Worm (Caenorhabditis elegans) whole organism, L4 larva: ENCODE measurements around the gene poml-1.

Experiments used
- D1046.2 ChIP-seq: fragments of 200-800 bp; sonication (Bioruptor generic); IDR thresholded peaks from 2 replicates; pipeline ENCODE4 v1.3.6; 2022; ENCODE audit warnings: missing genetic modification characterization, missing compliant biosample characterization
- F49E8.2 ChIP-seq: sonication (generic microtip); optimal IDR thresholded peaks from 2 replicates; lab custom pipeline; 2016; ENCODE audit warnings: missing compliant biosample characterization, mild to moderate bottlenecking, missing genetic modification characterization, borderline replicate concordance
- R02D3.7 ChIP-seq: fragments of 150-350 bp; sonication (generic microtip); optimal IDR thresholded peaks from 3 replicates; lab custom pipeline; 2014; ENCODE audit warnings: missing biosample characterization, missing genetic modification characterization
- T26A8.4 ChIP-seq: fragments of 200-800 bp; sonication (Bioruptor generic); IDR thresholded peaks from 2 replicates; pipeline ENCODE4 v1.3.6; 2022; ENCODE audit warnings: missing genetic modification characterization, missing compliant biosample characterization
- Y5F2A.4 ChIP-seq: fragments of 200-800 bp; sonication (Bioruptor generic); optimal IDR thresholded peaks from 2 replicates; lab custom pipeline; 2018; ENCODE audit warnings: mild to moderate bottlenecking, missing genetic modification characterization, missing compliant biosample characterization
- ZK546.5 ChIP-seq, 2 experiments: sonication (generic microtip); optimal IDR thresholded peaks; 2 replicates each; lab custom pipeline; 2017; ENCODE audit warnings: missing biosample characterization in 2 of 2, missing genetic modification characterization in 2 of 2
- aha-1 ChIP-seq: fragments of 150-350 bp; peaks from one replicate; lab custom pipeline; 2014; ENCODE audit warnings: missing biosample characterization, missing genetic modification characterization
- arid-1 ChIP-seq: fragments of 200-800 bp; sonication (Bioruptor generic); conservative IDR thresholded peaks from 2 replicates; pipeline ENCODE4 v1.3.6; 2022; ENCODE audit warnings: missing genetic modification reagents, missing genetic modification characterization, missing compliant biosample characterization
- ceh-20 ChIP-seq: fragments of 200-800 bp; sonication (Bioruptor generic); IDR thresholded peaks from 2 replicates; pipeline ENCODE4 v1.3.6; 2022; ENCODE audit warnings: missing genetic modification reagents, missing genetic modification characterization, missing compliant biosample characterization
- ceh-28 ChIP-seq: fragments of 150-350 bp; optimal IDR thresholded peaks from 2 replicates; lab custom pipeline; 2014; ENCODE audit warnings: missing biosample characterization, missing genetic modification reagents, missing genetic modification characterization
- ceh-44 ChIP-seq: fragments of 200-800 bp; sonication (Bioruptor generic); IDR thresholded peaks from 2 replicates; pipeline ENCODE4 v1.3.6; 2022; ENCODE audit warnings: missing genetic modification reagents, missing genetic modification characterization, missing compliant biosample characterization
- ceh-62 ChIP-seq: sonication (generic microtip); optimal IDR thresholded peaks from 2 replicates; lab custom pipeline; 2017; ENCODE audit warnings: missing biosample characterization, missing genetic modification characterization
- ceh-82 ChIP-seq: sonication (generic microtip); optimal IDR thresholded peaks from 2 replicates; lab custom pipeline; 2017; ENCODE audit warnings: missing biosample characterization, missing genetic modification characterization
- ctbp-1 ChIP-seq: fragments of 200-800 bp; sonication (Bioruptor generic); IDR thresholded peaks from 2 replicates; pipeline ENCODE4 v1.3.6; 2022; ENCODE audit warnings: missing genetic modification reagents, missing genetic modification characterization, missing compliant biosample characterization
- daf-12 ChIP-seq: fragments of 150-350 bp; optimal IDR thresholded peaks from 2 replicates; lab custom pipeline; 2014; ENCODE audit warnings: missing biosample characterization, missing genetic modification reagents, missing genetic modification characterization
- daf-16 ChIP-seq, 3 experiments: sonication (generic microtip); optimal IDR thresholded peaks; 2 replicates each; lab custom pipeline; 2016 to 2017; ENCODE audit warnings: missing genetic modification characterization in 3 of 3, missing genetic modification reagents in 3 of 3, mild to moderate bottlenecking in 2 of 3, missing compliant biosample characterization in 2 of 3, missing biosample characterization in 1 of 3, moderate library complexity in 1 of 3
- daf-19 ChIP-seq: fragments of 200-800 bp; sonication (Bioruptor generic); conservative IDR thresholded peaks from 2 replicates; pipeline ENCODE4 v1.3.6; 2022; ENCODE audit warnings: missing genetic modification characterization, missing compliant biosample characterization
- dve-1 ChIP-seq: sonication (generic microtip); optimal IDR thresholded peaks from 2 replicates; lab custom pipeline; 2017; ENCODE audit warnings: antibody characterized with exemption, mild to moderate bottlenecking, missing genetic modification characterization, missing compliant biosample characterization; ENCODE audit not compliant: insufficient read depth
- fos-1 ChIP-seq: fragments of 150-350 bp; optimal IDR thresholded peaks from 2 replicates; lab custom pipeline; 2014; ENCODE audit warnings: missing biosample characterization, missing genetic modification characterization
- gei-8 ChIP-seq: fragments of 200-800 bp; sonication (Bioruptor generic); optimal IDR thresholded peaks from 2 replicates; lab custom pipeline; 2018; ENCODE audit warnings: mild to moderate bottlenecking, missing genetic modification characterization, missing compliant biosample characterization
- lim-7 ChIP-seq: fragments of 200-800 bp; sonication (Bioruptor generic); IDR thresholded peaks from 2 replicates; pipeline ENCODE4 v1.3.6; 2022; ENCODE audit warnings: missing genetic modification characterization, missing compliant biosample characterization
- lin-13 ChIP-seq: fragments of 150-350 bp; optimal IDR thresholded peaks from 2 replicates; lab custom pipeline; 2014; ENCODE audit warnings: missing biosample characterization, missing genetic modification reagents, missing genetic modification characterization
- lin-38 ChIP-seq: fragments of 200-800 bp; sonication (Bioruptor generic); IDR thresholded peaks from 2 replicates; pipeline ENCODE4 v1.3.6; 2022; ENCODE audit warnings: missing genetic modification reagents, missing genetic modification characterization, missing compliant biosample characterization
- madf-5 ChIP-seq, 2 experiments: fragments of 200-800 bp; sonication (Bioruptor generic); IDR thresholded peaks; 2 replicates each; pipeline ENCODE4 v1.3.6; 2022; ENCODE audit warnings: missing compliant biosample characterization in 2 of 2, missing genetic modification characterization in 2 of 2
- mdl-1 ChIP-seq, 2 experiments: fragments of 150-350 bp in 1 of 2; sonication (generic microtip) in 1 of 2; optimal IDR thresholded peaks; 2 replicates each; lab custom pipeline; 2014 to 2017; ENCODE audit warnings: missing biosample characterization in 2 of 2, missing genetic modification characterization in 2 of 2
- mep-1 ChIP-seq: fragments of 150-350 bp; sonication (generic microtip); optimal IDR thresholded peaks from 3 replicates; lab custom pipeline; 2014; ENCODE audit warnings: missing biosample characterization, missing genetic modification characterization
- mxl-2 ChIP-seq: fragments of 200-800 bp; sonication (Bioruptor generic); conservative IDR thresholded peaks from 2 replicates; pipeline ENCODE4 v1.3.6; 2022; ENCODE audit warnings: missing genetic modification reagents, missing genetic modification characterization, missing compliant biosample characterization
- nhr-11 ChIP-seq: fragments of 150-350 bp; optimal IDR thresholded peaks from 2 replicates; lab custom pipeline; 2014; ENCODE audit warnings: missing biosample characterization, missing genetic modification characterization
- nhr-28 ChIP-seq: fragments of 150-350 bp; optimal IDR thresholded peaks from 2 replicates; lab custom pipeline; 2014; ENCODE audit warnings: missing biosample characterization, missing genetic modification characterization
- nhr-42 ChIP-seq: fragments of 200-800 bp; sonication (Bioruptor generic); IDR thresholded peaks from 2 replicates; pipeline ENCODE4 v1.3.6; 2022; ENCODE audit warnings: missing genetic modification characterization, missing compliant biosample characterization
- nhr-6 ChIP-seq: fragments of 150-350 bp; optimal IDR thresholded peaks from 2 replicates; lab custom pipeline; 2014; ENCODE audit warnings: missing biosample characterization, missing genetic modification characterization
- nhr-76 ChIP-seq: fragments of 150-350 bp; optimal IDR thresholded peaks from 2 replicates; lab custom pipeline; 2014; ENCODE audit warnings: missing biosample characterization, missing genetic modification characterization
- pha-4 ChIP-seq, 2 experiments: fragments of 150-350 bp in 1 of 2; fragments of 200-800 bp in 1 of 2; sonication (Bioruptor generic) in 1 of 2; IDR thresholded peaks in 1 of 2; optimal IDR thresholded peaks in 1 of 2; 2 replicates each; pipeline versions ENCODE4 v1.3.6 to Lab custom; 2014 to 2022; ENCODE audit warnings: missing genetic modification characterization in 2 of 2, missing genetic modification reagents in 2 of 2, missing biosample characterization in 1 of 2, missing compliant biosample characterization in 1 of 2
- set-16 ChIP-seq: fragments of 200-800 bp; sonication (Bioruptor generic); IDR thresholded peaks from 2 replicates; pipeline ENCODE4 v1.3.6; 2022; ENCODE audit warnings: missing genetic modification reagents, missing genetic modification characterization, missing compliant biosample characterization
- snpc-1.2 ChIP-seq: fragments of 200-800 bp; sonication (Bioruptor generic); IDR thresholded peaks from 2 replicates; pipeline ENCODE4 v1.3.6; 2022; ENCODE audit warnings: missing genetic modification reagents, missing genetic modification characterization, missing compliant biosample characterization
- spr-1 ChIP-seq: sonication (generic microtip); optimal IDR thresholded peaks from 2 replicates; lab custom pipeline; 2016; ENCODE audit warnings: mild to moderate bottlenecking, missing genetic modification characterization, missing compliant biosample characterization
- tag-97 ChIP-seq: fragments of 200-800 bp; sonication (Bioruptor generic); IDR thresholded peaks from 2 replicates; pipeline ENCODE4 v1.3.6; 2022; ENCODE audit warnings: missing genetic modification characterization, missing compliant biosample characterization
- tra-1 ChIP-seq: fragments of 200-800 bp; sonication (Bioruptor generic); IDR thresholded peaks from 2 replicates; pipeline ENCODE4 v1.3.6; 2022; ENCODE audit warnings: missing genetic modification reagents, missing genetic modification characterization, missing compliant biosample characterization
- unc-62 ChIP-seq, 3 experiments: fragments of 150-350 bp in 1 of 3; sonication (generic microtip); optimal IDR thresholded peaks in 2 of 3; peaks in 1 of 3; 1 replicate in 1 of 3; 2 replicates in 2 of 3; lab custom pipeline; 2014 to 2017; ENCODE audit warnings: missing biosample characterization in 3 of 3, missing genetic modification characterization in 3 of 3, missing genetic modification reagents in 3 of 3, missing genotype in 1 of 3
- vab-7 ChIP-seq: fragments of 200-800 bp; sonication (Bioruptor generic); IDR thresholded peaks from 2 replicates; pipeline ENCODE4 v1.3.6; 2022; ENCODE audit warnings: missing genetic modification reagents, missing genetic modification characterization, missing compliant biosample characterization
- zag-1 ChIP-seq: fragments of 150-350 bp; optimal IDR thresholded peaks from 2 replicates; lab custom pipeline; 2014; ENCODE audit warnings: missing biosample characterization, missing genetic modification characterization
- zip-11 ChIP-seq: fragments of 200-800 bp; sonication (Bioruptor generic); IDR thresholded peaks from 2 replicates; pipeline ENCODE4 v1.3.6; 2022; ENCODE audit warnings: missing genetic modification characterization, missing compliant biosample characterization

poml-1 gene

ce11 chrX:13726285-13726684 is 3.6 kb upstream of the poml-1 start:
- TF ChIP-seq aha-1 (tag; lab: Kevin White, UChicago): peak; percentile 72
- TF ChIP-seq nhr-6 (tag; lab: Kevin White, UChicago): no peak
- TF ChIP-seq zag-1 (tag; lab: Kevin White, UChicago): no peak

- no peak for TF ChIP-seq nhr-6 (tag; lab: Kevin White, UChicago)
- TF ChIP-seq tag-97 (GFP tag; lab: Robert Waterston, UW): no peak
- TF ChIP-seq set-16 (GFP tag; lab: Robert Waterston, UW): no peak
- TF ChIP-seq ctbp-1 (GFP tag; lab: Robert Waterston, UW): no peak
- TF ChIP-seq dve-1 (tag; lab: Kevin White, UChicago): no peak
- TF ChIP-seq ceh-82: no peak
- TF ChIP-seq ZK546.5 (tag; optimal IDR thresholded peaks at IDR 0.05; lab: Kevin White, UChicago): no peak
- TF ChIP-seq ceh-20 (GFP tag; lab: Robert Waterston, UW): no peak
- no peak for TF ChIP-seq fos-1
- no peak for TF ChIP-seq gei-8 (GFP tag; lab: Kevin White, UChicago)
- no peak for TF ChIP-seq R02D3.7 (tag; lab: Kevin White, UChicago)
Measured at ce11 chrX:13724364-13724763, 1.6 kb upstream of the poml-1 start, which contains the start of gene K11E4.6. Gene K11E4.6, plus strand, starts transcription at chrX:13724664.

- TF ChIP-seq ceh-82: no peak
- TF ChIP-seq pha-4 (GFP tag; IDR thresholded peaks at IDR 0.05; lab: Robert Waterston, UW): 0 out of 2 replicates have a peak, but pooled peaks have one; percentile 57
- TF ChIP-seq pha-4 (tag; optimal IDR thresholded peaks at IDR 0.05; lab: Kevin White, UChicago): no peak
- 0 out of 2 replicates have a peak, but pooled peaks have one; percentile 23 for TF ChIP-seq ceh-44 (GFP tag; lab: Robert Waterston, UW)
- TF ChIP-seq ctbp-1 (GFP tag; lab: Robert Waterston, UW): 0 out of 2 replicates have a peak, but pooled peaks have one; percentile 8
- TF ChIP-seq nhr-28 (tag; lab: Kevin White, UChicago): peak; percentile 51
- no peak for TF ChIP-seq daf-12 (tag; lab: Kevin White, UChicago)
- TF ChIP-seq unc-62 (GFP tag; optimal IDR thresholded peaks at IDR 0.05 in 1 of 2; lab: Kevin White, UChicago): peak in 1 of 2 experiments; percentile 93
- no peak for TF ChIP-seq unc-62 (tag; optimal IDR thresholded peaks at IDR 0.05; lab: Kevin White, UChicago)
- no peak for TF ChIP-seq daf-16 (GFP tag; optimal IDR thresholded peaks at IDR 0.05; lab: Kevin White, UChicago)
- TF ChIP-seq daf-16 (tag; optimal IDR thresholded peaks at IDR 0.05; lab: Kevin White, UChicago): peak; percentile 65
- TF ChIP-seq dve-1 (tag; lab: Kevin White, UChicago): peak; percentile 25
- TF ChIP-seq tra-1: peak; percentile 56; the same call in 1 of the 2 replicates
- no peak for TF ChIP-seq mxl-2 (GFP tag; lab: Robert Waterston, UW)
- no peak for TF ChIP-seq ceh-62
- 0 out of 2 replicates have a peak, but pooled peaks have one; percentile 43 for TF ChIP-seq D1046.2 (GFP tag; lab: Robert Waterston, UW)
- TF ChIP-seq lin-13 (GFP tag; lab: Kevin White, UChicago): no peak
- 0 out of 2 replicates have a peak, but pooled peaks have one; percentile 31 for TF ChIP-seq zip-11 (GFP tag; lab: Robert Waterston, UW)
- peak; percentile 56 for TF ChIP-seq lin-38 (GFP tag; lab: Robert Waterston, UW)
- peak in 1 of 2 experiments; percentile 33; a peak in 1 of 4 replicates for TF ChIP-seq madf-5 (GFP tag; IDR thresholded peaks at IDR 0.05; lab: Robert Waterston, UW)
- TF ChIP-seq Y5F2A.4 (GFP tag; lab: Kevin White, UChicago): no peak
- no peak for TF ChIP-seq spr-1 (tag; lab: Kevin White, UChicago)
- no peak for TF ChIP-seq ceh-28
- TF ChIP-seq snpc-1.2 (GFP tag; lab: Robert Waterston, UW): peak; percentile 71
- TF ChIP-seq lim-7 (GFP tag; lab: Robert Waterston, UW): no peak; the same call in 1 of the 2 replicates
Measured at ce11 chrX:13717053-13717671, 5.6 kb downstream of the poml-1 start, which contains the start of gene shc-3. Gene shc-3, plus strand, starts transcription at chrX:13717536.

ce11 chrX:13716313-13716712 is 6.4 kb downstream of the poml-1 start:
- TF ChIP-seq vab-7 (GFP tag; lab: Robert Waterston, UW): peak; percentile 57; the same call in 1 of the 2 replicates
- TF ChIP-seq nhr-76 (tag; lab: Kevin White, UChicago): no peak
- TF ChIP-seq madf-5 (GFP tag; IDR thresholded peaks at IDR 0.05; lab: Robert Waterston, UW): 0 out of 4 replicates have a peak, but pooled peaks of 1 of the 2 experiments have one; percentile 47
- TF ChIP-seq spr-1 (tag; lab: Kevin White, UChicago): no peak
- no peak for TF ChIP-seq mdl-1 (tag; optimal IDR thresholded peaks at IDR 0.05; lab: Kevin White, UChicago)
- TF ChIP-seq mep-1 (tag; lab: Kevin White, UChicago): no peak
- no peak for TF ChIP-seq arid-1 (GFP tag; lab: Robert Waterston, UW)
- TF ChIP-seq D1046.2 (GFP tag; lab: Robert Waterston, UW): 0 out of 2 replicates have a peak, but pooled peaks have one; percentile 29
- TF ChIP-seq R02D3.7 (tag; lab: Kevin White, UChicago): no peak
- TF ChIP-seq nhr-42 (GFP tag; lab: Robert Waterston, UW): 0 out of 2 replicates have a peak, but pooled peaks have one; percentile 40
- TF ChIP-seq daf-19 (GFP tag; lab: Robert Waterston, UW): 0 out of 2 replicates have a peak, but pooled peaks have one; percentile 47
- TF ChIP-seq ceh-62: no peak
- no peak for TF ChIP-seq nhr-11 (tag; lab: Kevin White, UChicago)
- TF ChIP-seq T26A8.4 (GFP tag; lab: Robert Waterston, UW): no peak
- peak; percentile 58 for TF ChIP-seq snpc-1.2 (GFP tag; lab: Robert Waterston, UW)
- no peak for TF ChIP-seq F49E8.2 (tag; lab: Kevin White, UChicago)
- TF ChIP-seq set-16 (GFP tag; lab: Robert Waterston, UW): no peak
